Fruit fly (Drosophila melanogaster) whole organism, embryonic: ENCODE measurements around the gene Vm32E.

Experiments
- ATbp ChIP-seq: fragments of 200-800 bp; sonication (Bioruptor generic); optimal IDR thresholded peaks from 2 replicates; lab custom pipeline; 2017; ENCODE audit warnings: missing biosample characterization, mild to moderate bottlenecking, missing genetic modification characterization, missing genetic modification reagents
- Adf1 ChIP-seq: fragments of 200-800 bp; sonication (Bioruptor generic); IDR thresholded peaks from 2 replicates; pipeline ENCODE4 v1.3.6; 2022; ENCODE audit warnings: missing biosample characterization, missing genetic modification characterization
- CG11085 ChIP-seq: fragments of 200-800 bp; sonication (Bioruptor generic); IDR thresholded peaks from 2 replicates; pipeline ENCODE4 v1.3.6; 2022; ENCODE audit warnings: missing biosample characterization, missing genetic modification characterization
- CG11723 ChIP-seq: fragments of 200-800 bp; sonication (Bioruptor generic); optimal IDR thresholded peaks from 2 replicates; lab custom pipeline; 2017; ENCODE audit warnings: missing biosample characterization, mild to moderate bottlenecking, missing genetic modification characterization
- CG12104 ChIP-seq: fragments of 200-800 bp; sonication (Bioruptor generic); optimal IDR thresholded peaks from 3 replicates; lab custom pipeline; 2016; ENCODE audit warnings: missing biosample characterization, missing genetic modification characterization
- CG14860 ChIP-seq: fragments of 200-800 bp; sonication (Bioruptor generic); IDR thresholded peaks from 3 replicates; pipeline ENCODE4 v1.3.6; 2022; ENCODE audit warnings: missing biosample characterization, missing genetic modification characterization; ENCODE audit not compliant: partially characterized antibody
- CG1602 ChIP-seq: fragments of 200-800 bp; sonication (Bioruptor generic); optimal IDR thresholded peaks from 3 replicates; lab custom pipeline; 2016; ENCODE audit warnings: missing biosample characterization, missing genetic modification characterization
- CG1603 ChIP-seq: fragments of 200-800 bp; sonication (Bioruptor generic); optimal IDR thresholded peaks from 2 replicates; lab custom pipeline; 2019; ENCODE audit warnings: missing biosample characterization, mild to moderate bottlenecking, missing genetic modification characterization, moderate library complexity
- CG16863 ChIP-seq: fragments of 200-800 bp; sonication (Bioruptor generic); optimal IDR thresholded peaks from 3 replicates; lab custom pipeline; 2016; ENCODE audit warnings: missing biosample characterization, missing genetic modification characterization
- CG17186 ChIP-seq: fragments of 200-800 bp; sonication (Bioruptor generic); optimal IDR thresholded peaks from 3 replicates; lab custom pipeline; 2017; ENCODE audit warnings: missing biosample characterization, missing genetic modification reagents, missing genetic modification characterization
- CG17361 ChIP-seq: fragments of 200-800 bp; sonication (Bioruptor generic); IDR thresholded peaks from 3 replicates; pipeline ENCODE4 v1.3.6; 2022; ENCODE audit warnings: missing biosample characterization, missing genetic modification characterization
- CG2875 ChIP-seq: fragments of 200-800 bp; sonication (Bioruptor generic); optimal IDR thresholded peaks from 2 replicates; lab custom pipeline; 2017; ENCODE audit warnings: missing biosample characterization, mild to moderate bottlenecking, missing genetic modification characterization, missing genetic modification reagents
- CG32767 ChIP-seq: fragments of 200-800 bp; sonication (Bioruptor generic); IDR thresholded peaks from 2 replicates; pipeline ENCODE4 v1.3.6; 2022; ENCODE audit warnings: missing biosample characterization, missing genetic modification characterization
- CG3281 ChIP-seq: fragments of 200-800 bp; sonication (Bioruptor generic); optimal IDR thresholded peaks from 3 replicates; lab custom pipeline; 2017; ENCODE audit warnings: missing biosample characterization, mild to moderate bottlenecking, missing genetic modification characterization
- CG3726 ChIP-seq: fragments of 200-800 bp; sonication (Bioruptor generic); IDR thresholded peaks from 3 replicates; pipeline ENCODE4, ENCODE4 v1.3.6; 2022; ENCODE audit warnings: missing biosample characterization, missing genetic modification characterization
- CG42726 ChIP-seq: fragments of 200-800 bp; sonication (Bioruptor generic); IDR thresholded peaks from 2 replicates; pipeline ENCODE4 v1.3.6; 2022; ENCODE audit warnings: missing biosample characterization, missing genetic modification characterization; ENCODE audit not compliant: partially characterized antibody
- CG4328 ChIP-seq: fragments of 200-800 bp; sonication (Bioruptor generic); optimal IDR thresholded peaks from 3 replicates; lab custom pipeline; 2017; ENCODE audit warnings: missing biosample characterization, missing genetic modification reagents, missing genetic modification characterization
- CG6791 ChIP-seq: fragments of 200-800 bp; sonication (Bioruptor generic); IDR thresholded peaks from 3 replicates; pipeline ENCODE4 v1.3.6; 2022; ENCODE audit warnings: missing biosample characterization, missing genetic modification characterization; ENCODE audit not compliant: partially characterized antibody
- CG6854 ChIP-seq: fragments of 200-800 bp; sonication (Bioruptor generic); optimal IDR thresholded peaks from 3 replicates; lab custom pipeline; 2017; ENCODE audit warnings: missing biosample characterization, mild to moderate bottlenecking, missing genetic modification characterization
- CG8089 ChIP-seq: fragments of 200-800 bp; sonication (Bioruptor generic); optimal IDR thresholded peaks from 3 replicates; lab custom pipeline; 2016; ENCODE audit warnings: missing biosample characterization, missing genetic modification characterization
- CG9876 ChIP-seq: fragments of 200-800 bp; sonication (Bioruptor generic); optimal IDR thresholded peaks from 2 replicates; lab custom pipeline; 2016; ENCODE audit warnings: missing biosample characterization, missing genetic modification characterization
- Dref ChIP-seq: fragments of 200-800 bp; sonication (Bioruptor generic); IDR thresholded peaks from 2 replicates; pipeline ENCODE4 v1.3.6; 2022; ENCODE audit warnings: missing biosample characterization, missing genetic modification characterization
- Ets97D ChIP-seq: fragments of 200-800 bp; sonication (Bioruptor generic); optimal IDR thresholded peaks from 3 replicates; lab custom pipeline; 2016; ENCODE audit warnings: missing biosample characterization, missing genetic modification characterization
- HHEX ChIP-seq: fragments of 200-800 bp; sonication (Bioruptor generic); optimal IDR thresholded peaks from 3 replicates; lab custom pipeline; 2017; ENCODE audit warnings: missing biosample characterization, mild to moderate bottlenecking, missing genetic modification characterization, missing genetic modification reagents
- HLH54F ChIP-seq: fragments of 200-800 bp; sonication (Bioruptor generic); optimal IDR thresholded peaks from 3 replicates; lab custom pipeline; 2016; ENCODE audit warnings: missing biosample characterization, missing genetic modification characterization
- Hmx ChIP-seq: fragments of 200-800 bp; sonication (Bioruptor generic); optimal IDR thresholded peaks from 2 replicates; lab custom pipeline; 2016; ENCODE audit warnings: missing biosample characterization, missing genetic modification characterization
- Meics ChIP-seq: fragments of 200-800 bp; sonication (Bioruptor generic); optimal IDR thresholded peaks from 2 replicates; lab custom pipeline; 2017; ENCODE audit warnings: missing biosample characterization, mild to moderate bottlenecking, missing genetic modification characterization
- Mrtf ChIP-seq: fragments of 200-800 bp; sonication (Bioruptor generic); IDR thresholded peaks from 3 replicates; pipeline ENCODE4 v1.3.6; 2022; ENCODE audit warnings: missing biosample characterization, missing genetic modification characterization
- Nf-YA ChIP-seq: fragments of 200-800 bp; sonication (Bioruptor generic); IDR thresholded peaks from 2 replicates; pipeline ENCODE4 v1.3.6; 2022; ENCODE audit warnings: missing biosample characterization, missing genetic modification characterization
- Opbp ChIP-seq: fragments of 200-800 bp; sonication (Bioruptor generic); IDR thresholded peaks from 3 replicates; pipeline ENCODE4 v1.3.6; 2022; ENCODE audit warnings: missing biosample characterization, missing genetic modification characterization; ENCODE audit not compliant: partially characterized antibody
- Xbp1 ChIP-seq: fragments of 200-800 bp; sonication (Bioruptor generic); optimal IDR thresholded peaks from 3 replicates; lab custom pipeline; 2016; ENCODE audit warnings: missing biosample characterization, mild to moderate bottlenecking, missing genetic modification characterization
- ato ChIP-seq: fragments of 200-800 bp; sonication (Bioruptor generic); IDR thresholded peaks from 2 replicates; pipeline ENCODE4 v1.3.6; 2022; ENCODE audit warnings: missing biosample characterization, missing genetic modification characterization; ENCODE audit not compliant: partially characterized antibody
- croc ChIP-seq: fragments of 200-800 bp; sonication (Bioruptor generic); conservative IDR thresholded peaks from 3 replicates; pipeline ENCODE4 v1.3.6; 2022; ENCODE audit warnings: missing biosample characterization, missing genetic modification characterization
- disco-r ChIP-seq: fragments of 200-800 bp; sonication (Bioruptor generic); optimal IDR thresholded peaks from 2 replicates; lab custom pipeline; 2016; ENCODE audit warnings: missing biosample characterization, missing genetic modification characterization
- dpn ChIP-seq, 2 experiments: fragments of 200-800 bp; sonication (Bioruptor generic); optimal IDR thresholded peaks; 3 replicates each; lab custom pipeline; 2016; ENCODE audit warnings: missing biosample characterization in 2 of 2, missing genetic modification characterization in 2 of 2
- fru ChIP-seq: fragments of >200 bp; optimal IDR thresholded peaks from 2 replicates; lab custom pipeline; 2017
- fu2 ChIP-seq: fragments of 200-800 bp; sonication (Bioruptor generic); optimal IDR thresholded peaks from 2 replicates; lab custom pipeline; 2016; ENCODE audit warnings: missing biosample characterization, missing genetic modification characterization
- gce ChIP-seq: fragments of 200-800 bp; sonication (Bioruptor generic); IDR thresholded peaks from 3 replicates; pipeline ENCODE4 v1.3.6; 2022; ENCODE audit warnings: missing biosample characterization, missing genetic modification characterization
- hth ChIP-seq: fragments of >200 bp; optimal IDR thresholded peaks from 2 replicates; lab custom pipeline; 2017; ENCODE audit warnings: inconsistent platforms
- inv ChIP-seq: fragments of 200-800 bp; sonication (Bioruptor generic); IDR thresholded peaks from 2 replicates; pipeline ENCODE4 v1.3.6; 2022; ENCODE audit warnings: missing biosample characterization, missing genetic modification characterization; ENCODE audit not compliant: partially characterized antibody
- ken ChIP-seq: fragments of 200-800 bp; sonication (Bioruptor generic); IDR thresholded peaks from 3 replicates; pipeline ENCODE4 v1.3.6; 2022; ENCODE audit warnings: missing biosample characterization, missing genetic modification characterization
- luna ChIP-seq: fragments of 200-800 bp; sonication (Bioruptor generic); optimal IDR thresholded peaks from 2 replicates; lab custom pipeline; 2016; ENCODE audit warnings: missing biosample characterization, missing genetic modification characterization
- pb ChIP-seq: fragments of 200-800 bp; sonication (Bioruptor generic); optimal IDR thresholded peaks from 3 replicates; lab custom pipeline; 2016; ENCODE audit warnings: missing biosample characterization, missing genetic modification characterization
- pita ChIP-seq: fragments of 200-800 bp; sonication (Bioruptor generic); optimal IDR thresholded peaks from 2 replicates; lab custom pipeline; 2017; ENCODE audit warnings: missing biosample characterization, mild to moderate bottlenecking, missing genetic modification characterization
- seq ChIP-seq: fragments of 200-800 bp; sonication (Bioruptor generic); IDR thresholded peaks from 2 replicates; pipeline ENCODE4 v1.3.6; 2022; ENCODE audit warnings: missing biosample characterization, missing genetic modification characterization
- slp2 ChIP-seq: fragments of 200-800 bp; sonication (Bioruptor generic); optimal IDR thresholded peaks from 2 replicates; lab custom pipeline; 2016; ENCODE audit warnings: missing biosample characterization, missing genetic modification characterization
- sug ChIP-seq: fragments of 200-800 bp; optimal IDR thresholded peaks from 2 replicates; lab custom pipeline; 2019; ENCODE audit warnings: missing biosample characterization, mild to moderate bottlenecking, missing genetic modification characterization, moderate library complexity
- tll ChIP-seq, 2 experiments: fragments of 200-800 bp in 1 of 2; fragments of >200 bp in 1 of 2; sonication (Bioruptor generic) in 1 of 2; optimal IDR thresholded peaks; 2 replicates each; lab custom pipeline; 2017 to 2019; ENCODE audit warnings: missing biosample characterization in 2 of 2, missing genetic modification characterization in 2 of 2, mild to moderate bottlenecking in 1 of 2, moderate library complexity in 1 of 2
- toy ChIP-seq: fragments of 200-800 bp; sonication (Bioruptor generic); IDR thresholded peaks from 2 replicates; pipeline ENCODE4 v1.3.6; 2022; ENCODE audit warnings: missing biosample characterization, missing genetic modification characterization
- unpg ChIP-seq: fragments of 200-800 bp; sonication (Bioruptor generic); optimal IDR thresholded peaks from 3 replicates; lab custom pipeline; 2018; ENCODE audit warnings: missing biosample characterization, mild to moderate bottlenecking, missing genetic modification characterization, moderate library complexity
- wdn ChIP-seq: fragments of 200-800 bp; sonication (Bioruptor generic); IDR thresholded peaks from 2 replicates; pipeline ENCODE4 v1.3.6; 2022; ENCODE audit warnings: missing biosample characterization, missing genetic modification characterization

The Vm32E gene

DNA sequence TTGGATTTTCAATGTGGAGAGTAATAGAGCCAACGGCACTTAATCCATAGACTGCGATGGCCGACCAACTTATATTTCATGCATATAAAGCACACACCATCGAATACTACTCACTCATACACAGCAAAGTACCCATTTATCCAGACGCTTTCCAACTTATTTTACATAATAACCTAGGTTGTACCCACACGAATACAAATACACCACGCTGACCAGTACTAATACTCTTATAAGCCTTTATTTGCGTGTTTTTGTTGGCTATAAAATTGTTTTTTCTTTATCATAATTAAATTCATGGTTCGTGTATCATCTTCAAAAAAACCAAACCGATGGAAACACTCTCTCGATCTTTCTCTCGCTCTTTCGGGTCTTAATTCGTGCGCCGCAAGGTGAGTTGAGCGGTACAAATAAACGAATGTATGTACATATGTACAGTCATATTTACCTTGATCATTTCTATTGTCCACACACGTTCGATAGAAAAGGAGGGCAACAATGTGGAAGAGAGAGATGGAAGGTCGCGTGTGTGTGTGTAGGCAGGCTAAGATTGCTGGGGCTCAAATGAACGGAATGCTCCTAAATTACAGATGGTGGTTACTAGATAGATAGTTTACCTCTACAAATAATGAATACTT lies 35.3 kb upstream of the Vm32E start (continued):
- TF ChIP-seq Hmx (GFP tag; lab: Kevin White, UChicago): no peak
- TF ChIP-seq Dref (GFP tag; lab: Robert Waterston, UW): no peak
- 0 out of 2 replicates have a peak, but pooled peaks have one; percentile 11 for TF ChIP-seq CG32767 (GFP tag; lab: Robert Waterston, UW)
- TF ChIP-seq unpg (GFP tag; lab: Kevin White, UChicago): peak; percentile 37
- TF ChIP-seq CG17186: no peak
- peak; percentile 49 for TF ChIP-seq ATbp
- TF ChIP-seq CG12104: no peak
- TF ChIP-seq Xbp1: no peak
- no peak for TF ChIP-seq CG42726 (GFP tag; lab: Robert Waterston, UW)
- no peak for TF ChIP-seq CG9876 (GFP tag; lab: Kevin White, UChicago)
- no peak for TF ChIP-seq dpn (GFP tag; optimal IDR thresholded peaks at IDR 0.05; lab: Kevin White, UChicago)
- TF ChIP-seq Nf-YA (GFP tag; lab: Robert Waterston, UW): no peak
- no peak for TF ChIP-seq Opbp
- TF ChIP-seq CG6791 (GFP tag; lab: Robert Waterston, UW): no peak
- no peak for TF ChIP-seq slp2 (GFP tag; lab: Kevin White, UChicago)
- no peak for TF ChIP-seq CG3726 (GFP tag; lab: Robert Waterston, UW)
- peak; percentile 62 for TF ChIP-seq CG1603 (tag; lab: Kevin White, UChicago)
- TF ChIP-seq pita (GFP tag; lab: Kevin White, UChicago): no peak
- TF ChIP-seq fu2 (GFP tag; lab: Kevin White, UChicago): no peak
- TF ChIP-seq croc (GFP tag; lab: Robert Waterston, UW): no peak
- no peak for TF ChIP-seq CG11723
- no peak for TF ChIP-seq CG14860 (GFP tag; lab: Robert Waterston, UW)
- TF ChIP-seq disco-r (GFP tag; lab: Kevin White, UChicago): no peak
- TF ChIP-seq CG11085 (GFP tag; lab: Robert Waterston, UW): no peak
- TF ChIP-seq Ets97D (GFP tag; lab: Kevin White, UChicago): no peak
- TF ChIP-seq fru (lab: Kevin White, UChicago): no peak
- TF ChIP-seq CG8089 (GFP tag; lab: Kevin White, UChicago): no peak
- no peak for TF ChIP-seq wdn (GFP tag; lab: Robert Waterston, UW)
- TF ChIP-seq pb (GFP tag; lab: Kevin White, UChicago): no peak
- TF ChIP-seq CG1602: peak; percentile 4
- no peak for TF ChIP-seq CG16863 (GFP tag; lab: Kevin White, UChicago)
- TF ChIP-seq hth (lab: Kevin White, UChicago): no peak
- TF ChIP-seq Meics (GFP tag; lab: Kevin White, UChicago): no peak
- no peak for TF ChIP-seq seq (GFP tag; lab: Robert Waterston, UW)
- TF ChIP-seq inv (GFP tag; lab: Robert Waterston, UW): no peak
- no peak for TF ChIP-seq HLH54F (GFP tag; lab: Kevin White, UChicago)
- peak; percentile 33; the same call in 1 of the 3 replicates for TF ChIP-seq gce (GFP tag; lab: Robert Waterston, UW)
- no peak for TF ChIP-seq CG6854 (GFP tag; lab: Kevin White, UChicago)
- peak; percentile 8 for TF ChIP-seq CG4328 (GFP tag; lab: Kevin White, UChicago)
- no peak for TF ChIP-seq toy (GFP tag; lab: Robert Waterston, UW)
- peak in 1 of 2 experiments; percentile 60 for TF ChIP-seq tll (GFP tag; optimal IDR thresholded peaks at IDR 0.05; lab: Kevin White, UChicago)
- no peak for TF ChIP-seq CG3281 (GFP tag; lab: Kevin White, UChicago)
- TF ChIP-seq ken (GFP tag; lab: Robert Waterston, UW): no peak
- TF ChIP-seq CG17361 (GFP tag; lab: Robert Waterston, UW): no peak
- peak; percentile 4 for TF ChIP-seq sug
- TF ChIP-seq ato: no peak
- TF ChIP-seq CG2875 (GFP tag; lab: Kevin White, UChicago): peak; percentile 36
- no peak for TF ChIP-seq HHEX
- no peak for TF ChIP-seq luna (GFP tag; lab: Kevin White, UChicago)
- no peak for TF ChIP-seq Adf1
- no peak for TF ChIP-seq Mrtf (GFP tag; lab: Robert Waterston, UW)
